Worm (Caenorhabditis elegans) whole organism, mixed stage, embryonic: ENCODE results near the gene R10E4.7.
A peak's percentile ranks its signal among the peaks of the same experiment; 100 is the strongest.

Experiments
- M03D4.4 ChIP-seq: sonication (generic microtip); optimal IDR thresholded peaks from 2 replicates; lab custom pipeline; 2017; ENCODE audit warnings: mild to moderate bottlenecking, missing genetic modification characterization, missing compliant biosample characterization
- bed-3 ChIP-seq: fragments of 200-800 bp; sonication (Bioruptor generic); optimal IDR thresholded peaks from 3 replicates; lab custom pipeline; 2018; ENCODE audit warnings: mild to moderate bottlenecking, missing genetic modification characterization, moderate library complexity, missing compliant biosample characterization
- blmp-1 ChIP-seq: fragments of 150-350 bp; optimal IDR thresholded peaks from 2 replicates; lab custom pipeline; 2014; ENCODE audit warnings: missing biosample characterization, missing genetic modification characterization
- ceh-39 ChIP-seq: fragments of 150-350 bp; optimal IDR thresholded peaks from 2 replicates; lab custom pipeline; 2014; ENCODE audit warnings: missing biosample characterization, missing genetic modification characterization
- ceh-43 ChIP-seq: fragments of 200-800 bp; sonication (Bioruptor generic); optimal IDR thresholded peaks from 2 replicates; lab custom pipeline; 2018; ENCODE audit warnings: mild to moderate bottlenecking, missing genetic modification characterization, moderate library complexity, missing compliant biosample characterization
- ceh-83 ChIP-seq: fragments of 200-800 bp; sonication (Bioruptor generic); optimal IDR thresholded peaks from 2 replicates; lab custom pipeline; 2018; ENCODE audit warnings: mild to moderate bottlenecking, missing genetic modification characterization, missing compliant biosample characterization
- ces-1 ChIP-seq: fragments of 150-350 bp; optimal IDR thresholded peaks from 2 replicates; lab custom pipeline; 2014; ENCODE audit warnings: missing biosample characterization, missing genetic modification reagents, missing genetic modification characterization
- cnd-1 ChIP-seq: fragments of 200-800 bp; sonication (Bioruptor generic); optimal IDR thresholded peaks from 2 replicates; lab custom pipeline; 2018; ENCODE audit warnings: mild to moderate bottlenecking, missing genetic modification characterization, missing compliant biosample characterization
- drap-1 ChIP-seq: fragments of 200-800 bp; sonication (Bioruptor generic); optimal IDR thresholded peaks from 3 replicates; lab custom pipeline; 2018; ENCODE audit warnings: mild to moderate bottlenecking, missing genetic modification characterization, missing compliant biosample characterization
- elt-1 ChIP-seq: sonication (generic microtip); optimal IDR thresholded peaks from 2 replicates; lab custom pipeline; 2017; ENCODE audit warnings: missing genetic modification characterization, mild to moderate bottlenecking, missing compliant biosample characterization, antibody characterized with exemption, moderate library complexity, borderline replicate concordance; ENCODE audit not compliant: insufficient read depth
- elt-3 ChIP-seq: fragments of 150-350 bp; optimal IDR thresholded peaks from 2 replicates; lab custom pipeline; 2014; ENCODE audit warnings: missing biosample characterization, missing genetic modification characterization
- flh-1 ChIP-seq: fragments of 200-800 bp; sonication (Bioruptor generic); optimal IDR thresholded peaks from 2 replicates; lab custom pipeline; 2018; ENCODE audit warnings: mild to moderate bottlenecking, missing genetic modification characterization, moderate library complexity, missing compliant biosample characterization
- ham-2 ChIP-seq: fragments of 200-800 bp; sonication (Bioruptor generic); optimal IDR thresholded peaks from 2 replicates; lab custom pipeline; 2018; ENCODE audit warnings: mild to moderate bottlenecking, missing genetic modification characterization, missing compliant biosample characterization
- hlh-1 ChIP-seq: fragments of 150-350 bp; optimal IDR thresholded peaks from 2 replicates; lab custom pipeline; 2014; ENCODE audit warnings: missing biosample characterization, missing genetic modification reagents, missing genetic modification characterization
- lin-13 ChIP-seq: fragments of 150-350 bp; optimal IDR thresholded peaks from 2 replicates; lab custom pipeline; 2014; ENCODE audit warnings: missing biosample characterization, missing genetic modification characterization
- lin-32 ChIP-seq: fragments of 200-800 bp; sonication (Bioruptor generic); optimal IDR thresholded peaks from 2 replicates; lab custom pipeline; 2018; ENCODE audit warnings: mild to moderate bottlenecking, missing genetic modification characterization, missing compliant biosample characterization
- lsy-2 ChIP-seq: fragments of 150-350 bp; optimal IDR thresholded peaks from 2 replicates; lab custom pipeline; 2014; ENCODE audit warnings: missing biosample characterization, missing genetic modification characterization
- mab-5 ChIP-seq: fragments of 150-350 bp; optimal IDR thresholded peaks from 2 replicates; lab custom pipeline; 2014; ENCODE audit warnings: missing biosample characterization, missing genetic modification characterization
- mep-1 ChIP-seq: fragments of 150-350 bp; optimal IDR thresholded peaks from 2 replicates; lab custom pipeline; 2017; ENCODE audit warnings: missing biosample characterization, missing genetic modification reagents, missing genetic modification characterization, inconsistent platforms
- mls-2 ChIP-seq: sonication (generic microtip); optimal IDR thresholded peaks from 2 replicates; lab custom pipeline; 2016; ENCODE audit warnings: mild to moderate bottlenecking, missing genetic modification characterization, moderate library complexity, missing compliant biosample characterization
- nhr-12 ChIP-seq: fragments of 150-350 bp; optimal IDR thresholded peaks from 2 replicates; lab custom pipeline; 2014; ENCODE audit warnings: missing biosample characterization, missing genetic modification characterization
- nhr-2 ChIP-seq: fragments of 150-350 bp; optimal IDR thresholded peaks from 2 replicates; lab custom pipeline; 2014; ENCODE audit warnings: missing biosample characterization, missing genetic modification characterization
- nhr-237 ChIP-seq: fragments of 150-350 bp; optimal IDR thresholded peaks from 2 replicates; lab custom pipeline; 2014; ENCODE audit warnings: missing biosample characterization, missing genetic modification characterization
- nhr-28 ChIP-seq: fragments of 150-350 bp; optimal IDR thresholded peaks from 2 replicates; lab custom pipeline; 2014; ENCODE audit warnings: missing biosample characterization, missing genetic modification characterization
- nhr-76 ChIP-seq: sonication (generic microtip); optimal IDR thresholded peaks from 2 replicates; lab custom pipeline; 2017; ENCODE audit warnings: missing biosample characterization, missing genetic modification characterization
- pha-4 ChIP-seq: fragments of 150-350 bp; optimal IDR thresholded peaks from 2 replicates; lab custom pipeline; 2018; ENCODE audit warnings: missing biosample characterization, missing genetic modification reagents, missing genetic modification characterization
- sem-2 ChIP-seq: fragments of 200-800 bp; sonication (Bioruptor generic); optimal IDR thresholded peaks from 2 replicates; lab custom pipeline; 2018; ENCODE audit warnings: mild to moderate bottlenecking, missing genetic modification characterization, missing compliant biosample characterization
- snpc-4 ChIP-seq: fragments of 150-350 bp; optimal IDR thresholded peaks from 2 replicates; lab custom pipeline; 2014; ENCODE audit warnings: missing biosample characterization, missing genetic modification characterization
- sptf-1 ChIP-seq: sonication (generic microtip); optimal IDR thresholded peaks from 2 replicates; lab custom pipeline; 2017; ENCODE audit warnings: mild to moderate bottlenecking, missing genetic modification characterization, moderate library complexity, missing compliant biosample characterization
- tbx-8 ChIP-seq: fragments of 200-800 bp; sonication (Bioruptor generic); optimal IDR thresholded peaks from 2 replicates; lab custom pipeline; 2018; ENCODE audit warnings: mild to moderate bottlenecking, missing genetic modification characterization, moderate library complexity, missing compliant biosample characterization
- unc-120 ChIP-seq: sonication (generic microtip); optimal IDR thresholded peaks from 2 replicates; lab custom pipeline; 2017; ENCODE audit warnings: missing genetic modification characterization, missing compliant biosample characterization; ENCODE audit not compliant: poor library complexity, severe bottlenecking
- unc-39 ChIP-seq: fragments of 150-350 bp; optimal IDR thresholded peaks from 2 replicates; lab custom pipeline; 2014; ENCODE audit warnings: missing biosample characterization, missing genetic modification characterization
- unc-62 ChIP-seq: fragments of 150-350 bp; optimal IDR thresholded peaks from 2 replicates; lab custom pipeline; 2014; ENCODE audit warnings: missing biosample characterization, missing genetic modification reagents, missing genetic modification characterization
- zip-8 ChIP-seq: fragments of 150-350 bp; optimal IDR thresholded peaks from 2 replicates; lab custom pipeline; 2014; ENCODE audit warnings: missing biosample characterization, missing genetic modification characterization
- ztf-11 ChIP-seq: fragments of 150-350 bp; optimal IDR thresholded peaks from 2 replicates; lab custom pipeline; 2014; ENCODE audit warnings: missing biosample characterization, missing genetic modification characterization

Gene R10E4.7

ce11 chrIII:4281955-4282618, 12.5 kb upstream of the R10E4.7 start:
- TF ChIP-seq unc-39 (peak; percentile 60), lin-32 (no peak), ztf-11 (peak; percentile 81), nhr-2 (tag; lab: Kevin White, UChicago) (peak; percentile 65), nhr-76 (no peak), pha-4 (tag; lab: Kevin White, UChicago) (peak; percentile 92), ceh-83 (GFP tag; lab: Kevin White, UChicago) (no peak), drap-1 (GFP tag; lab: Kevin White, UChicago) (peak; percentile 84), M03D4.4 (tag; lab: Kevin White, UChicago) (peak; percentile 81), nhr-12 (tag; lab: Kevin White, UChicago) (peak; percentile 86), ces-1 (GFP tag; lab: Kevin White, UChicago) (peak; percentile 91), hlh-1 (tag; lab: Kevin White, UChicago) (peak; percentile 73), nhr-237 (peak; percentile 79), elt-3 (no peak), snpc-4 (tag; lab: Kevin White, UChicago) (no peak), sem-2 (GFP tag; lab: Kevin White, UChicago) (no peak), ceh-39 (tag; lab: Kevin White, UChicago) (peak; percentile 93), sptf-1 (tag; lab: Kevin White, UChicago) (peak; percentile 74), mep-1 (tag; lab: Kevin White, UChicago) (peak; percentile 94), ceh-43 (GFP tag; lab: Kevin White, UChicago) (peak; percentile 69), mab-5 (tag; lab: Kevin White, UChicago) (no peak), unc-62 (peak; percentile 99), lsy-2 (peak; percentile 68), blmp-1 (no peak), bed-3 (GFP tag; lab: Kevin White, UChicago) (no peak), zip-8 (tag; lab: Kevin White, UChicago) (no peak), cnd-1 (tag; lab: Kevin White, UChicago) (peak; percentile 80), lin-13 (tag; lab: Kevin White, UChicago) (peak; percentile 64), mls-2 (tag; lab: Kevin White, UChicago) (peak; percentile 93), tbx-8 (GFP tag; lab: Kevin White, UChicago) (peak; percentile 61), flh-1 (GFP tag; lab: Kevin White, UChicago) (peak; percentile 40), elt-1 (tag; lab: Kevin White, UChicago) (peak; percentile 48), unc-120 (tag; lab: Kevin White, UChicago) (peak; percentile 97), ham-2 (GFP tag; lab: Kevin White, UChicago) (peak; percentile 98), nhr-28 (no peak)

DNA sequence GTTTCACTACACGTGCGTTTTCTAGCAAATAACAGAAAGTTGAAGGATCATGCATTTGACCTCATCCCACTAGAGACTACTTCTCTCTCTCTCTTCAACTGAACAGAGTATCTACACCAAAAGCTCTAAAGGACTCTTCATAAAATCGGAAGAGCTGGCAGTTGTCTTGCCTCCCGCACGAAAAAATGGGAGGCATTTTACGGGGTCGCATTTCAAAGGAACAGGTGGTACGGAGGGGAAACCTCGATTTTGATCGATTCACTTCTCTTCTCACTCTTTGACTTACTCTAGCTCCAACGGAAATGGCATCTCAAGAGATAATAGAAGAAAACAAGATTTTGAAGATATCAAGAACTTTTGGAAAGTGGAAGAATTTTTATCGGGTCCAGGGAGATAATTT, 11.4 kb upstream of the R10E4.7 start:
- TF ChIP-seq ham-2 (GFP tag; lab: Kevin White, UChicago) (no peak), unc-120 (tag; lab: Kevin White, UChicago) (peak; percentile 81), hlh-1 (tag; lab: Kevin White, UChicago) (peak; percentile 99), sem-2 (GFP tag; lab: Kevin White, UChicago) (no peak), unc-62 (peak; percentile 73), mep-1 (tag; lab: Kevin White, UChicago) (no peak), ces-1 (GFP tag; lab: Kevin White, UChicago) (peak; percentile 10)

DNA sequence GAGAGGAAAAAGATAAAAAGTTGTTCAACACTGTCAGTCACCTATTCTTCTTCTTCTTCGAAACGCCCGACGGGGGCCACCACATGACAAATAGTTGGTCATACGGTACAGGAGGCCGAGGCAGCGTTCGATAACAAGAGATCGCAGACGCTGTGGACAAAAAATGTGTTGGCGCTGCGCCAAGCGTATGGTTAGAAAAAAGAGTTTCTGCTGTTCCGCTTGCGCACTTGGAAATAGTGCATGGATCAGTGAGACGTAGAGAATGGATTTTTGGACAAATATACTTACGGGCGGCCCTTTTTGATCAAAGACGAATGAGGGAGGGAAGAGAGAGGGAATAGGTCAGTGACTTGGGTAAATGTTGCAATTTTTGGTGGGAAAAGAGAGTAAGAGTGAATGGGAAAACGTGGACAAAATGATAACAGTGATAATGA, 9.9 kb upstream of the R10E4.7 start:
- TF ChIP-seq cnd-1 (tag; lab: Kevin White, UChicago) = peak; percentile 8
- TF ChIP-seq ham-2 (GFP tag; lab: Kevin White, UChicago) = no peak

- TF ChIP-seq nhr-237 = no peak
- no peak for TF ChIP-seq nhr-28
- TF ChIP-seq pha-4 (tag; lab: Kevin White, UChicago) = no peak
- no peak for TF ChIP-seq lin-32
- TF ChIP-seq unc-39 = no peak
- TF ChIP-seq ceh-83 (GFP tag; lab: Kevin White, UChicago) = no peak
- no peak for TF ChIP-seq mab-5 (tag; lab: Kevin White, UChicago)
- no peak for TF ChIP-seq lsy-2
- no peak for TF ChIP-seq ceh-39 (tag; lab: Kevin White, UChicago)
- TF ChIP-seq tbx-8 (GFP tag; lab: Kevin White, UChicago) = no peak
- no peak for TF ChIP-seq nhr-12 (tag; lab: Kevin White, UChicago)
- TF ChIP-seq flh-1 (GFP tag; lab: Kevin White, UChicago) = no peak
- no peak for TF ChIP-seq snpc-4 (tag; lab: Kevin White, UChicago)
- no peak for TF ChIP-seq hlh-1 (tag; lab: Kevin White, UChicago)
- TF ChIP-seq ham-2 (GFP tag; lab: Kevin White, UChicago) = no peak
These were observed 7.2 kb upstream of the R10E4.7 start, which contains the start of gene R10E4.3 for ce11 chrIII:4287379-4287778. Gene R10E4.3 (minus strand): TSS chrIII:4287479.
